Fruit fly (Drosophila melanogaster) whole organism, embryonic: ENCODE results near the gene Antp.

Source experiments
- Blimp-1 ChIP-seq: fragments of 200-800 bp; sonication (Bioruptor generic); optimal IDR thresholded peaks from 3 replicates; lab custom pipeline; 2018; ENCODE audit warnings: missing biosample characterization, missing genetic modification characterization, mild to moderate bottlenecking, moderate library complexity, missing genetic modification reagents
- Bteb2 ChIP-seq: fragments of 200-800 bp; sonication (Bioruptor generic); optimal IDR thresholded peaks from 2 replicates; lab custom pipeline; 2016; ENCODE audit warnings: missing biosample characterization, missing genetic modification characterization
- C15 ChIP-seq: fragments of 200-800 bp; sonication (Bioruptor generic); IDR thresholded peaks from 3 replicates; pipeline ENCODE4 v1.3.6; 2022; ENCODE audit warnings: missing biosample characterization, missing genetic modification characterization
- CG10654 ChIP-seq: fragments of 200-800 bp; sonication (Bioruptor generic); optimal IDR thresholded peaks from 2 replicates; lab custom pipeline; 2016; ENCODE audit warnings: missing biosample characterization, missing genetic modification characterization
- CG12236 ChIP-seq: fragments of 200-800 bp; sonication (Bioruptor generic); optimal IDR thresholded peaks from 2 replicates; lab custom pipeline; 2016; ENCODE audit warnings: missing biosample characterization, missing genetic modification characterization
- CG13424 ChIP-seq: fragments of 200-800 bp; sonication (Bioruptor generic); optimal IDR thresholded peaks from 2 replicates; lab custom pipeline; 2019; ENCODE audit warnings: missing biosample characterization, mild to moderate bottlenecking, missing genetic modification characterization, moderate library complexity
- CG13775 ChIP-seq: fragments of 200-800 bp; sonication (Bioruptor generic); optimal IDR thresholded peaks from 3 replicates; lab custom pipeline; 2017; ENCODE audit warnings: missing biosample characterization, mild to moderate bottlenecking, missing genetic modification characterization
- CG16813 ChIP-seq: fragments of 200-800 bp; sonication (Bioruptor generic); IDR thresholded peaks from 3 replicates; pipeline ENCODE4 v1.3.6; 2022; ENCODE audit warnings: missing biosample characterization, missing genetic modification characterization; ENCODE audit not compliant: partially characterized antibody
- CG17359 ChIP-seq: fragments of 200-800 bp; sonication (Bioruptor generic); optimal IDR thresholded peaks from 3 replicates; lab custom pipeline; 2018; ENCODE audit warnings: missing biosample characterization, mild to moderate bottlenecking, missing genetic modification characterization, moderate library complexity
- CG17385 ChIP-seq: fragments of 200-800 bp; sonication (Bioruptor generic); optimal IDR thresholded peaks from 3 replicates; lab custom pipeline; 2018; ENCODE audit warnings: missing biosample characterization, mild to moderate bottlenecking, missing genetic modification characterization
- CG2120 ChIP-seq: fragments of 200-800 bp; sonication (Bioruptor generic); optimal IDR thresholded peaks from 3 replicates; lab custom pipeline; 2016; ENCODE audit warnings: missing biosample characterization, missing genetic modification characterization
- CG4360 ChIP-seq: fragments of 200-800 bp; sonication (Bioruptor generic); IDR thresholded peaks from 2 replicates; pipeline ENCODE4 v1.3.6; 2022; ENCODE audit warnings: missing biosample characterization, missing genetic modification characterization
- CG4617 ChIP-seq: fragments of 200-800 bp; sonication (Bioruptor generic); optimal IDR thresholded peaks from 3 replicates; lab custom pipeline; 2016; ENCODE audit warnings: missing biosample characterization, missing genetic modification characterization, borderline replicate concordance
- CG5245 ChIP-seq: fragments of 200-800 bp; sonication (Bioruptor generic); optimal IDR thresholded peaks from 3 replicates; lab custom pipeline; 2016; ENCODE audit warnings: missing biosample characterization, missing genetic modification characterization
- CG6254 ChIP-seq: fragments of 200-800 bp; sonication (Bioruptor generic); optimal IDR thresholded peaks from 3 replicates; lab custom pipeline; 2017; ENCODE audit warnings: mild to moderate bottlenecking, missing biosample characterization, missing genetic modification reagents, missing genetic modification characterization
- CG7928 ChIP-seq: fragments of 200-800 bp; sonication (Bioruptor generic); optimal IDR thresholded peaks from 2 replicates; lab custom pipeline; 2017; ENCODE audit warnings: missing biosample characterization, mild to moderate bottlenecking, missing genetic modification characterization
- CG9817 ChIP-seq: fragments of 200-800 bp; sonication (Bioruptor generic); optimal IDR thresholded peaks from 2 replicates; lab custom pipeline; 2018; ENCODE audit warnings: missing biosample characterization, mild to moderate bottlenecking, missing genetic modification characterization, moderate library complexity
- CTCF ChIP-seq: fragments of 200-800 bp; sonication (Bioruptor generic); optimal IDR thresholded peaks from 2 replicates; lab custom pipeline; 2017; ENCODE audit warnings: missing biosample characterization, mild to moderate bottlenecking, missing genetic modification characterization, moderate library complexity
- CrebB ChIP-seq: fragments of 200-800 bp; sonication (Bioruptor generic); optimal IDR thresholded peaks from 3 replicates; lab custom pipeline; 2018; ENCODE audit warnings: missing biosample characterization, mild to moderate bottlenecking, missing genetic modification characterization
- E2f1 ChIP-seq: fragments of 200-800 bp; sonication (Bioruptor generic); IDR thresholded peaks from 2 replicates; pipeline ENCODE4 v1.3.6; 2022; ENCODE audit warnings: missing biosample characterization, missing genetic modification characterization
- E2f2 ChIP-seq: fragments of 200-800 bp; sonication (Bioruptor generic); IDR thresholded peaks from 2 replicates; pipeline ENCODE4 v1.3.6; 2022; ENCODE audit warnings: missing biosample characterization, missing genetic modification characterization
- Eip74EF ChIP-seq, 2 experiments: fragments of 200-800 bp in 1 of 2; fragments of >200 bp in 1 of 2; sonication (Bioruptor generic) in 1 of 2; optimal IDR thresholded peaks; 2 replicates each; lab custom pipeline; 2017 to 2019; ENCODE audit warnings: missing biosample characterization in 2 of 2, missing genetic modification characterization in 2 of 2, mild to moderate bottlenecking in 1 of 2, moderate library complexity in 1 of 2
- Mes4 ChIP-seq: fragments of 200-800 bp; sonication (Bioruptor generic); optimal IDR thresholded peaks from 2 replicates; lab custom pipeline; 2016; ENCODE audit warnings: missing biosample characterization, missing genetic modification characterization
- Nf-YA ChIP-seq: fragments of 200-800 bp; sonication (Bioruptor generic); IDR thresholded peaks from 2 replicates; pipeline ENCODE4 v1.3.6; 2022; ENCODE audit warnings: missing biosample characterization, missing genetic modification characterization
- Opbp ChIP-seq: fragments of 200-800 bp; sonication (Bioruptor generic); IDR thresholded peaks from 3 replicates; pipeline ENCODE4 v1.3.6; 2022; ENCODE audit warnings: missing biosample characterization, missing genetic modification characterization; ENCODE audit not compliant: partially characterized antibody
- Poxn ChIP-seq: fragments of 200-800 bp; sonication (Bioruptor generic); IDR thresholded peaks from 2 replicates; pipeline ENCODE4 v1.3.6; 2022; ENCODE audit warnings: missing biosample characterization, missing genetic modification characterization
- Rfx ChIP-seq: fragments of 200-800 bp; sonication (Bioruptor generic); IDR thresholded peaks from 2 replicates; pipeline ENCODE4 v1.3.6; 2022; ENCODE audit warnings: missing biosample characterization, missing genetic modification characterization
- Sry-β ChIP-seq: fragments of 200-800 bp; sonication (Bioruptor generic); optimal IDR thresholded peaks from 2 replicates; lab custom pipeline; 2018; ENCODE audit warnings: missing biosample characterization, mild to moderate bottlenecking, missing genetic modification characterization, moderate library complexity
- amos ChIP-seq: fragments of 200-800 bp; sonication (Bioruptor generic); IDR thresholded peaks from 2 replicates; pipeline ENCODE4 v1.3.6; 2022; ENCODE audit warnings: missing biosample characterization, missing genetic modification characterization; ENCODE audit not compliant: partially characterized antibody
- bcd ChIP-seq: fragments of 200-800 bp; sonication (Bioruptor generic); optimal IDR thresholded peaks from 2 replicates; lab custom pipeline; 2017; ENCODE audit warnings: missing biosample characterization, mild to moderate bottlenecking, missing genetic modification characterization
- bigmax ChIP-seq: fragments of 200-800 bp; sonication (Bioruptor generic); optimal IDR thresholded peaks from 2 replicates; lab custom pipeline; 2018; ENCODE audit warnings: missing biosample characterization, mild to moderate bottlenecking, missing genetic modification characterization
- bsh ChIP-seq, 2 experiments: fragments of 200-800 bp; sonication (Bioruptor generic); optimal IDR thresholded peaks; 2 replicates each; lab custom pipeline; 2017 to 2018; ENCODE audit warnings: mild to moderate bottlenecking in 2 of 2, missing biosample characterization in 2 of 2, missing genetic modification characterization in 2 of 2, moderate library complexity in 1 of 2
- crp ChIP-seq, 2 experiments: fragments of 200-800 bp; sonication (Bioruptor generic); optimal IDR thresholded peaks; 2 replicates in 1 of 2; 3 replicates in 1 of 2; lab custom pipeline; 2017; ENCODE audit warnings: missing biosample characterization in 2 of 2, missing genetic modification characterization in 2 of 2, mild to moderate bottlenecking in 1 of 2, moderate library complexity in 1 of 2
- fd102C ChIP-seq: fragments of 200-800 bp; sonication (Bioruptor generic); optimal IDR thresholded peaks from 2 replicates; lab custom pipeline; 2018; ENCODE audit warnings: missing biosample characterization, mild to moderate bottlenecking, missing genetic modification characterization, moderate library complexity
- oc ChIP-seq: fragments of 200-800 bp; sonication (Bioruptor generic); optimal IDR thresholded peaks from 2 replicates; lab custom pipeline; 2018; ENCODE audit warnings: missing biosample characterization, mild to moderate bottlenecking, missing genetic modification characterization, moderate library complexity
- slbo ChIP-seq: fragments of 200-800 bp; sonication (Bioruptor generic); IDR thresholded peaks from 2 replicates; pipeline ENCODE4 v1.3.6; 2022; ENCODE audit warnings: missing biosample characterization, missing genetic modification characterization
- ssp ChIP-seq: fragments of 200-800 bp; sonication (Bioruptor generic); IDR thresholded peaks from 2 replicates; pipeline ENCODE4 v1.3.6; 2022; ENCODE audit warnings: missing biosample characterization, missing genetic modification characterization
- vvl ChIP-seq: fragments of 200-800 bp; sonication (Bioruptor generic); IDR thresholded peaks from 2 replicates; pipeline ENCODE4 v1.3.6; 2022; ENCODE audit warnings: missing biosample characterization, missing genetic modification characterization

The Antp gene

DNA sequence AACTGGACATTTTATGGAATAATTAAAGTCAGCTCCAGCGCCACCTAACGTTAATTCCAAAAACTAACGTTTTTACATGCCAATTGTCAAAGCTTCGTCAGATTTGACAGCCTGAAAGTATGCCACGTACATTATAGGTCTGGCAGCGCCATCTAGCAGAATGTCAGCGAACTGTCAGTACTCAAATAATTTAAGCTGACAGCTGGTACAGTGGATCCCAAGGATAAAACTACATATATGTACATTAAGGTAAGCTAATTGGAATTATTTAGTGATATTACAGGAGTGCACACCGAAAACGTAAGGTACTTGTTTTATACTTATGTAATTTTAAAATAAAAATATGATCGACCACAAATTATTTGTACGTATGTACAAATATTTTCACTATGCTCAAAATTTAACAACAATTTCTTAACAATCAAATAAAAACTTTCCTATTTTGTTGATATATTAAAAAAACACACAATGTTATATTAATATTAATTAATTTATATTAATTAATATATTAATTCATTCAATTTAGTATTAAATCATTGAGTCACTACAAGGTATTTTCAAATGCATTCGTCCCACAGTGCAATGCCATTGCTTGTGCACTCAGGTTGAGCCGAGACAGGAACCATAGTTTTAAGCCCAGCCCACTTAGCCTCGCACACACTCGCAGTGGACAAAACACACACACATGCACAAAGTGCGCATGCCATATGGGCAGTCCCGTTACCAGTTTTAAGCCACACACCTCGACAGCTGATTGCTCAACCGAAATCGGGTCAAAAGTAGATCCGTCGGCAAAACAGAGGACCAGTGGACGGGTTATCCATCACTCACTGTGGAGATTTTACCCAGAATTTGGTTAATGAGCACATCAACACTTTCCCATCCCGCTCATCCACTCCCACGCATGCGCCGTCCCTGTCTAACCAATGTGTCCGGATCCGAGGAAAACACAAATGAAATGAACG lies 86.5 kb downstream of the Antp start (continued):
- peak; percentile 79 for TF ChIP-seq CG17385
- peak; percentile 83 for TF ChIP-seq bcd (GFP tag; lab: Kevin White, UChicago)
- TF ChIP-seq fd102C = peak; percentile 37
- peak; percentile 33 for TF ChIP-seq CG4617 (GFP tag; lab: Kevin White, UChicago)
- peak; percentile 60 for TF ChIP-seq CG9817 (tag; lab: Kevin White, UChicago)
- TF ChIP-seq Opbp (GFP tag; lab: Robert Waterston, UW) = peak; percentile 75
- TF ChIP-seq bsh (GFP tag; optimal IDR thresholded peaks at IDR 0.05; lab: Kevin White, UChicago) = peak; percentile 20 to 78
- TF ChIP-seq Mes4 (GFP tag; lab: Kevin White, UChicago) = peak; percentile 67
- peak; percentile 64 for TF ChIP-seq CG6254 (GFP tag; lab: Kevin White, UChicago)
- no peak for TF ChIP-seq bigmax (GFP tag; lab: Kevin White, UChicago)
- peak; percentile 27; the same call in 2 of the 3 replicates for TF ChIP-seq CG16813 (GFP tag; lab: Robert Waterston, UW)
- peak; percentile 77 for TF ChIP-seq slbo (GFP tag; lab: Robert Waterston, UW)
- TF ChIP-seq vvl = peak; percentile 72
- peak; percentile 71 for TF ChIP-seq CG10654
- peak in 1 of 2 experiments; percentile 74 for TF ChIP-seq Eip74EF (GFP tag; optimal IDR thresholded peaks at IDR 0.05; lab: Kevin White, UChicago)
- peak; percentile 41 for TF ChIP-seq CG12236
- TF ChIP-seq CTCF = peak; percentile 99
- no peak for TF ChIP-seq Poxn (GFP tag; lab: Robert Waterston, UW)
- TF ChIP-seq CG2120 = peak; percentile 80
- TF ChIP-seq CG13775 (GFP tag; lab: Kevin White, UChicago) = peak; percentile 89
- TF ChIP-seq Rfx (GFP tag; lab: Robert Waterston, UW) = peak; percentile 76
- TF ChIP-seq CG7928 = peak; percentile 49
- TF ChIP-seq CG4360 (GFP tag; lab: Robert Waterston, UW) = peak; percentile 14; the same call in 1 of the 2 replicates
- peak; percentile 68 for TF ChIP-seq E2f1 (GFP tag; lab: Robert Waterston, UW)
- TF ChIP-seq crp (GFP tag; optimal IDR thresholded peaks at IDR 0.05; lab: Kevin White, UChicago) = peak in 1 of 2 experiments; percentile 53
- TF ChIP-seq C15 (GFP tag; lab: Robert Waterston, UW) = no peak
- peak; percentile 80 for TF ChIP-seq Blimp-1 (GFP tag; lab: Kevin White, UChicago)
- peak; percentile 56 for TF ChIP-seq CrebB (tag; lab: Kevin White, UChicago)
- TF ChIP-seq oc (tag; lab: Kevin White, UChicago) = peak; percentile 76
- TF ChIP-seq CG5245 (GFP tag; lab: Kevin White, UChicago) = peak; percentile 44
- TF ChIP-seq ssp (GFP tag; lab: Robert Waterston, UW) = no peak; the same call in none of the 2 replicates
- peak; percentile 61 for TF ChIP-seq amos (GFP tag; lab: Robert Waterston, UW)
- peak; percentile 15; the same call in 1 of the 2 replicates for TF ChIP-seq Nf-YA (GFP tag; lab: Robert Waterston, UW)
- TF ChIP-seq CG13424 (tag; lab: Kevin White, UChicago) = peak; percentile 88
- peak; percentile 47 for TF ChIP-seq E2f2
- peak; percentile 78 for TF ChIP-seq CG17359 (tag; lab: Kevin White, UChicago)
- peak; percentile 50 for TF ChIP-seq Bteb2 (GFP tag; lab: Kevin White, UChicago)
- peak; percentile 24 for TF ChIP-seq Sry-β
